1 fruit fly cellular context compared by ENCODE assay signal in the genomic region with DNA sequence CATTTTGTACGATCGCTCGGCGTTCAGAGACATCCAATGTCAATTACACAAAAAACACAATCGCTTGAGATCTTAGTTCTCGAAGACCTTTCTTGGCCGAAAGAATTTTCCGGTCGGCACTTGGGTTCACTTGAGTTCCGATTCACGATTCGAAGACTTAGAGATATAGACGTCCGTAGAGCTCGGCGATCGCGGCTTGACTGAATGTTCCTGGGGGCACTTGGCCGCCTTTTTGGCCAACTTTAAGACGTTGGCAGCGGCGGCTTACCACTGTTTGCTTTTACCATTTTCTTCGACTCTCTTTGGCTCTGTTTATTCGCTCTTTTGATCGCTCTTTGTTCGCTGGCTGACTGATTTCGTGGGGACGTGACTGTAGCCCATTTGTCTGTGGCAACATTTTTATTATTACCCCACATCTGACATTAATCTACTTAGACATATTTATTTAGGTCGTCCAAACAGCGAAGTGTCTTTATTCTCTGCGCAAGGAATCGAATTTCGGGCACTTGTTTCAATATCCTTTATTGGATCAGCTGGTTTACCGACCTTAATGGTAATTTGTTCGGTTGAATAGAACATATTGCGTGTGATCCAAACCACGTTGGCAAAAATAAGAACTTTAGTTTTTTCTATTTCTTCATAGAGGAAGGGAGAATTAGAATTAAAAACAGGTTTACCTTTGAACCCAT.
TF ChIP-seq lines count a peak whose summit lies in the region.

A gene (minus strand): TSS at position 212 of the 689 bp plus-strand sequence.

TF ChIP-seq in whole organism, embryonic, 481 proteins besides CTCF, POLR2A, EP300 and RAD21 (continued from another document):
- TF ChIP-seq CG18619 (GFP tag; optimal IDR thresholded peaks at IDR 0.05; lab: Kevin White, UChicago) (peak; percentile 43), CG7928 (GFP tag; optimal IDR thresholded peaks at IDR 0.05; lab: Kevin White, UChicago) (peak; percentile 37), Awh (GFP tag; IDR thresholded peaks at IDR 0.05; lab: Robert Waterston, UW) (0 out of 2 replicates have a peak, but pooled peaks have one; percentile 7), CG6254 (GFP tag; optimal IDR thresholded peaks at IDR 0.05; lab: Kevin White, UChicago) (peak; percentile 41), nau (GFP tag; optimal IDR thresholded peaks at IDR 0.05; lab: Kevin White, UChicago) (peak; percentile 72), CHES-1-like (GFP tag; optimal IDR thresholded peaks at IDR 0.05; lab: Kevin White, UChicago) (peak; percentile 59), Hmr (GFP tag; optimal IDR thresholded peaks at IDR 0.05; lab: Kevin White, UChicago) (peak; percentile 83), Oaz (GFP tag; IDR thresholded peaks at IDR 0.05; lab: Robert Waterston, UW) (no peak), CG4854 (GFP tag; optimal IDR thresholded peaks at IDR 0.05; lab: Kevin White, UChicago) (peak; percentile 66), CG2889 (GFP tag; IDR thresholded peaks at IDR 0.05; lab: Robert Waterston, UW) (no peak), grau (tag; optimal IDR thresholded peaks at IDR 0.05; lab: Kevin White, UChicago) (peak; percentile 14), CG1792 (GFP tag; optimal IDR thresholded peaks at IDR 0.05; lab: Kevin White, UChicago) (peak; percentile 50), ranshi (GFP tag; IDR thresholded peaks at IDR 0.05; lab: Robert Waterston, UW) (peak; percentile 22; the same call in 1 of the 2 replicates), danr (GFP tag; IDR thresholded peaks at IDR 0.05; lab: Robert Waterston, UW) (no peak), Bteb2 (GFP tag; optimal IDR thresholded peaks at IDR 0.05; lab: Kevin White, UChicago) (peak; percentile 55), vvl (GFP tag; IDR thresholded peaks at IDR 0.05; lab: Robert Waterston, UW) (no peak), HHEX (GFP tag; optimal IDR thresholded peaks at IDR 0.05; lab: Kevin White, UChicago) (peak; percentile 71), CG11504 (tag; optimal IDR thresholded peaks at IDR 0.05; lab: Kevin White, UChicago) (peak; percentile 1), CG18476 (GFP tag; optimal IDR thresholded peaks at IDR 0.05; lab: Kevin White, UChicago) (peak; percentile 38), ems (GFP tag; optimal IDR thresholded peaks at IDR 0.05; lab: Kevin White, UChicago) (no peak), CG1529 (GFP tag; optimal IDR thresholded peaks at IDR 0.05; lab: Kevin White, UChicago) (peak; percentile 27), CG7786 (GFP tag; optimal IDR thresholded peaks at IDR 0.05; lab: Kevin White, UChicago) (peak; percentile 23), Sry-δ (GFP tag; optimal IDR thresholded peaks at IDR 0.05; lab: Kevin White, UChicago) (peak; percentile 9), CG15073 (GFP tag; optimal IDR thresholded peaks at IDR 0.05; lab: Kevin White, UChicago) (peak; percentile 86), CG4282 (GFP tag; optimal IDR thresholded peaks at IDR 0.05; lab: Kevin White, UChicago) (peak; percentile 9), Fer1 (GFP tag; optimal IDR thresholded peaks at IDR 0.05; lab: Kevin White, UChicago) (peak; percentile 89), luna (GFP tag; optimal IDR thresholded peaks at IDR 0.05; lab: Kevin White, UChicago) (peak; percentile 27), NC2β (GFP tag; optimal IDR thresholded peaks at IDR 0.05; lab: Kevin White, UChicago) (peak; percentile 9), chm (GFP tag; IDR thresholded peaks at IDR 0.05; lab: Robert Waterston, UW) (0 out of 2 replicates have a peak, but pooled peaks have one; percentile 42), her (GFP tag; optimal IDR thresholded peaks at IDR 0.05; lab: Kevin White, UChicago) (peak; percentile 51), nmo (GFP tag; optimal IDR thresholded peaks at IDR 0.05; lab: Kevin White, UChicago) (no peak), CG2199 (GFP tag; IDR thresholded peaks at IDR 0.05; lab: Robert Waterston, UW) (peak; percentile 72), pfk (GFP tag; optimal IDR thresholded peaks at IDR 0.05; lab: Kevin White, UChicago) (peak; percentile 63), CG12071 (GFP tag; optimal IDR thresholded peaks at IDR 0.05; lab: Kevin White, UChicago) (peak; percentile 81), sens (GFP tag; lab: Kevin White, UChicago) (peak; percentile 93), PHDP (tag; optimal IDR thresholded peaks at IDR 0.05; lab: Kevin White, UChicago) (peak; percentile 60), CG4707 (GFP tag; optimal IDR thresholded peaks at IDR 0.05; lab: Kevin White, UChicago) (peak; percentile 63), H15 (GFP tag; IDR thresholded peaks at IDR 0.05; lab: Robert Waterston, UW) (no peak), zen2 (GFP tag; IDR thresholded peaks at IDR 0.05; lab: Robert Waterston, UW; ENCODE audit: partially characterized antibody) (0 out of 3 replicates have a peak, but pooled peaks have one; percentile 13), CG11723 (GFP tag; optimal IDR thresholded peaks at IDR 0.05; lab: Kevin White, UChicago) (peak; percentile 45), CG3281 (GFP tag; optimal IDR thresholded peaks at IDR 0.05; lab: Kevin White, UChicago) (peak; percentile 75), B-H2 (GFP tag; optimal IDR thresholded peaks at IDR 0.05; lab: Kevin White, UChicago) (peak; percentile 17), CG33213 (GFP tag; optimal IDR thresholded peaks at IDR 0.05; lab: Kevin White, UChicago) (peak; percentile 30), Antp (GFP tag; optimal IDR thresholded peaks at IDR 0.05; lab: Kevin White, UChicago) (peak; percentile 13), gem (tag; optimal IDR thresholded peaks at IDR 0.05; lab: Kevin White, UChicago) (peak; percentile 34), CG5180 (GFP tag; optimal IDR thresholded peaks at IDR 0.05; lab: Kevin White, UChicago) (peak; percentile 46), Vsx1 (GFP tag; optimal IDR thresholded peaks at IDR 0.05; lab: Kevin White, UChicago) (peak; percentile 70), D (optimal IDR thresholded peaks at IDR 0.05; lab: Kevin White, UChicago) (no peak), D (GFP tag; optimal IDR thresholded peaks at IDR 0.05; lab: Kevin White, UChicago) (peak; percentile 28), CG8290 (GFP tag; optimal IDR thresholded peaks at IDR 0.05; lab: Kevin White, UChicago) (no peak), CG8290 (tag; optimal IDR thresholded peaks at IDR 0.05; lab: Kevin White, UChicago) (peak; percentile 6 to 80), CG4328 (GFP tag; optimal IDR thresholded peaks at IDR 0.05; lab: Kevin White, UChicago) (peak; percentile 65), BtbVII (GFP tag; optimal IDR thresholded peaks at IDR 0.05; lab: Kevin White, UChicago) (peak; percentile 65), kni (GFP tag; optimal IDR thresholded peaks at IDR 0.05; lab: Kevin White, UChicago) (peak; percentile 74), fd3F (GFP tag; optimal IDR thresholded peaks at IDR 0.05; lab: Kevin White, UChicago) (peak; percentile 55), onecut (GFP tag; IDR thresholded peaks at IDR 0.05; lab: Robert Waterston, UW) (peak; percentile 15; the same call in 1 of the 2 replicates), ind (GFP tag; optimal IDR thresholded peaks at IDR 0.05; lab: Kevin White, UChicago) (no peak), dpn (GFP tag; optimal IDR thresholded peaks at IDR 0.05; lab: Kevin White, UChicago) (peak in 1 of 2 experiments; percentile 59), CG8089 (GFP tag; optimal IDR thresholded peaks at IDR 0.05; lab: Kevin White, UChicago) (peak; percentile 3), nerfin-1 (tag; optimal IDR thresholded peaks at IDR 0.05; lab: Kevin White, UChicago) (no peak), CG32532 (GFP tag; IDR thresholded peaks at IDR 0.05; lab: Robert Waterston, UW) (no peak), Meics (GFP tag; optimal IDR thresholded peaks at IDR 0.05; lab: Kevin White, UChicago) (peak; percentile 65), CG1233 (GFP tag; optimal IDR thresholded peaks at IDR 0.05; lab: Kevin White, UChicago) (peak; percentile 65), CG6854 (GFP tag; optimal IDR thresholded peaks at IDR 0.05; lab: Kevin White, UChicago) (peak; percentile 68), chinmo (GFP tag; IDR thresholded peaks at IDR 0.05; lab: Robert Waterston, UW; ENCODE audit: partially characterized antibody) (0 out of 4 replicates have a peak, but pooled peaks have one; percentile 8), bcd (GFP tag; optimal IDR thresholded peaks at IDR 0.05; lab: Kevin White, UChicago) (peak; percentile 27), mld (GFP tag; IDR thresholded peaks at IDR 0.05; lab: Robert Waterston, UW; ENCODE audit: partially characterized antibody) (0 out of 3 replicates have a peak, but pooled peaks have one; percentile 14), CG34376 (GFP tag; optimal IDR thresholded peaks at IDR 0.05; lab: Kevin White, UChicago) (peak; percentile 38), Nf-YC (tag; optimal IDR thresholded peaks at IDR 0.05; lab: Kevin White, UChicago) (no peak), CG13624 (GFP tag; optimal IDR thresholded peaks at IDR 0.05; lab: Kevin White, UChicago) (peak; percentile 28), CG5245 (GFP tag; optimal IDR thresholded peaks at IDR 0.05; lab: Kevin White, UChicago) (no peak), CG14014 (GFP tag; IDR thresholded peaks at IDR 0.05; lab: Robert Waterston, UW) (peak; percentile 15; the same call in 1 of the 2 replicates)
